Fruit fly (Drosophila melanogaster) whole organism, embryonic: ENCODE data around the gene pnt.
A peak's percentile ranks its signal among the peaks of the same experiment; 100 is the strongest.

Source experiments
- Atf-2 ChIP-seq: fragments of 200-800 bp; sonication (Bioruptor generic); optimal IDR thresholded peaks from 2 replicates; lab custom pipeline; 2016; ENCODE audit warnings: missing biosample characterization, missing genetic modification characterization
- CG10267 ChIP-seq: fragments of 200-800 bp; sonication (Bioruptor generic); optimal IDR thresholded peaks from 2 replicates; lab custom pipeline; 2018; ENCODE audit warnings: missing biosample characterization, mild to moderate bottlenecking, missing genetic modification characterization, moderate library complexity
- CG11696 ChIP-seq: fragments of 200-800 bp; sonication (Bioruptor generic); IDR thresholded peaks from 2 replicates; pipeline ENCODE4 v1.3.6; 2022; ENCODE audit warnings: missing biosample characterization, missing genetic modification characterization
- CG12071 ChIP-seq: fragments of 200-800 bp; sonication (Bioruptor generic); optimal IDR thresholded peaks from 3 replicates; lab custom pipeline; 2018; ENCODE audit warnings: missing biosample characterization, mild to moderate bottlenecking, missing genetic modification characterization
- CG14014 ChIP-seq: fragments of 200-800 bp; sonication (Bioruptor generic); IDR thresholded peaks from 2 replicates; pipeline ENCODE4 v1.3.6; 2022; ENCODE audit warnings: missing biosample characterization, missing genetic modification characterization
- CG14667 ChIP-seq: fragments of 200-800 bp; sonication (Bioruptor generic); IDR thresholded peaks from 2 replicates; pipeline ENCODE4 v1.3.6; 2022; ENCODE audit warnings: missing biosample characterization, missing genetic modification characterization
- CG15073 ChIP-seq: fragments of 200-800 bp; sonication (Bioruptor generic); optimal IDR thresholded peaks from 2 replicates; lab custom pipeline; 2016; ENCODE audit warnings: missing biosample characterization, missing genetic modification characterization
- CG15269 ChIP-seq: fragments of 200-800 bp; sonication (Bioruptor generic); optimal IDR thresholded peaks from 2 replicates; lab custom pipeline; 2018; ENCODE audit warnings: missing biosample characterization, mild to moderate bottlenecking, missing genetic modification characterization, moderate library complexity
- CG16779 ChIP-seq: fragments of 200-800 bp; sonication (Bioruptor generic); IDR thresholded peaks from 2 replicates; pipeline ENCODE4 v1.3.6; 2022; ENCODE audit warnings: missing biosample characterization, missing genetic modification characterization
- CG17328 ChIP-seq: fragments of 200-800 bp; sonication (Bioruptor generic); IDR thresholded peaks from 2 replicates; pipeline ENCODE4 v1.3.6; 2022; ENCODE audit warnings: missing biosample characterization, missing genetic modification characterization
- CG17612 ChIP-seq: fragments of 200-800 bp; sonication (Bioruptor generic); IDR thresholded peaks from 2 replicates; pipeline ENCODE4 v1.3.6; 2022; ENCODE audit warnings: missing biosample characterization, missing genetic modification characterization
- CG1792 ChIP-seq: fragments of 200-800 bp; sonication (Bioruptor generic); optimal IDR thresholded peaks from 2 replicates; lab custom pipeline; 2016; ENCODE audit warnings: missing biosample characterization, missing genetic modification characterization
- CG30020 ChIP-seq: fragments of 200-800 bp; optimal IDR thresholded peaks from 2 replicates; lab custom pipeline; 2019; ENCODE audit warnings: missing biosample characterization, mild to moderate bottlenecking, missing genetic modification characterization, moderate library complexity
- CG3065 ChIP-seq: fragments of 200-800 bp; sonication (Bioruptor generic); optimal IDR thresholded peaks from 2 replicates; lab custom pipeline; 2016; ENCODE audit warnings: missing biosample characterization, missing genetic modification characterization
- CG3163 ChIP-seq: fragments of 200-800 bp; sonication (Bioruptor generic); optimal IDR thresholded peaks from 3 replicates; lab custom pipeline; 2016; ENCODE audit warnings: missing biosample characterization, missing genetic modification characterization
- CG5953 ChIP-seq: fragments of 200-800 bp; sonication (Bioruptor generic); IDR thresholded peaks from 2 replicates; pipeline ENCODE4 v1.3.6; 2022; ENCODE audit warnings: missing biosample characterization, missing genetic modification characterization
- CG6175 ChIP-seq: fragments of 200-800 bp; sonication (Bioruptor generic); IDR thresholded peaks from 3 replicates; pipeline ENCODE4 v1.3.6; 2022; ENCODE audit warnings: missing biosample characterization, missing genetic modification characterization
- CG6791 ChIP-seq: fragments of 200-800 bp; sonication (Bioruptor generic); IDR thresholded peaks from 3 replicates; pipeline ENCODE4 v1.3.6; 2022; ENCODE audit warnings: missing biosample characterization, missing genetic modification characterization; ENCODE audit not compliant: partially characterized antibody
- CG7372 ChIP-seq: fragments of 200-800 bp; sonication (Bioruptor generic); IDR thresholded peaks from 2 replicates; pipeline ENCODE4 v1.3.6; 2022; ENCODE audit warnings: missing biosample characterization, missing genetic modification characterization
- CG7745 ChIP-seq: fragments of 200-800 bp; sonication (Bioruptor generic); optimal IDR thresholded peaks from 2 replicates; lab custom pipeline; 2018; ENCODE audit warnings: missing biosample characterization, mild to moderate bottlenecking, missing genetic modification characterization, moderate library complexity
- Chrac-16 ChIP-seq: fragments of 200-800 bp; sonication (Bioruptor generic); optimal IDR thresholded peaks from 3 replicates; lab custom pipeline; 2016; ENCODE audit warnings: missing biosample characterization, missing genetic modification characterization
- Dbx ChIP-seq: fragments of 200-800 bp; sonication (Bioruptor generic); IDR thresholded peaks from 3 replicates; pipeline ENCODE4 v1.3.6; 2022; ENCODE audit warnings: missing biosample characterization, missing genetic modification characterization
- Dip3 ChIP-seq: fragments of 200-800 bp; sonication (Bioruptor generic); optimal IDR thresholded peaks from 3 replicates; lab custom pipeline; 2016; ENCODE audit warnings: missing biosample characterization, missing genetic modification characterization
- Dll ChIP-seq: fragments of 200-800 bp; sonication (Bioruptor generic); IDR thresholded peaks from 4 replicates; pipeline ENCODE4 v1.3.6; 2022; ENCODE audit warnings: missing biosample characterization, missing genetic modification characterization; ENCODE audit not compliant: partially characterized antibody
- Dref ChIP-seq: fragments of 200-800 bp; sonication (Bioruptor generic); IDR thresholded peaks from 2 replicates; pipeline ENCODE4 v1.3.6; 2022; ENCODE audit warnings: missing biosample characterization, missing genetic modification characterization
- H2.0 ChIP-seq: fragments of 200-800 bp; sonication (Bioruptor generic); IDR thresholded peaks from 2 replicates; pipeline ENCODE4 v1.3.6; 2022; ENCODE audit warnings: missing biosample characterization, missing genetic modification characterization
- Med ChIP-seq: fragments of 200-800 bp; sonication (Bioruptor generic); peaks from one replicate; lab custom pipeline; 2016; ENCODE audit warnings: missing biosample characterization, missing genetic modification characterization, mild to moderate bottlenecking, inconsistent platforms, moderate library complexity
- Nf-YA ChIP-seq: fragments of 200-800 bp; sonication (Bioruptor generic); IDR thresholded peaks from 2 replicates; pipeline ENCODE4 v1.3.6; 2022; ENCODE audit warnings: missing biosample characterization, missing genetic modification characterization
- Ptx1 ChIP-seq: fragments of 200-800 bp; sonication (Bioruptor generic); IDR thresholded peaks from 2 replicates; pipeline ENCODE4 v1.3.6; 2022; ENCODE audit warnings: missing biosample characterization, missing genetic modification characterization
- Sox100B ChIP-seq: fragments of 200-800 bp; sonication (Bioruptor generic); optimal IDR thresholded peaks from 3 replicates; lab custom pipeline; 2018; ENCODE audit warnings: missing biosample characterization, mild to moderate bottlenecking, missing genetic modification characterization
- Tbp ChIP-seq: fragments of >200 bp; optimal IDR thresholded peaks from 2 replicates; lab custom pipeline; 2018; ENCODE audit warnings: missing biosample characterization, missing genetic modification characterization
- Xbp1 ChIP-seq: fragments of 200-800 bp; sonication (Bioruptor generic); optimal IDR thresholded peaks from 3 replicates; lab custom pipeline; 2016; ENCODE audit warnings: missing biosample characterization, mild to moderate bottlenecking, missing genetic modification characterization
- ap ChIP-seq: fragments of 200-800 bp; sonication (Bioruptor generic); IDR thresholded peaks from 2 replicates; pipeline ENCODE4 v1.3.6; 2022; ENCODE audit warnings: missing biosample characterization, missing genetic modification characterization
- bab2 ChIP-seq: fragments of 200-800 bp; sonication (Bioruptor generic); optimal IDR thresholded peaks from 2 replicates; lab custom pipeline; 2016; ENCODE audit warnings: missing biosample characterization, missing genetic modification characterization
- br ChIP-seq: fragments of >200 bp; optimal IDR thresholded peaks from 2 replicates; lab custom pipeline; 2017
- chif ChIP-seq, 2 experiments: fragments of 200-800 bp; sonication (Bioruptor generic); optimal IDR thresholded peaks; 3 replicates each; lab custom pipeline; 2016; ENCODE audit warnings: missing biosample characterization in 2 of 2, missing genetic modification characterization in 2 of 2
- chm ChIP-seq: fragments of 200-800 bp; sonication (Bioruptor generic); IDR thresholded peaks from 2 replicates; pipeline ENCODE4 v1.3.6; 2022; ENCODE audit warnings: missing biosample characterization, missing genetic modification characterization
- corto ChIP-seq: fragments of 200-800 bp; sonication (Bioruptor generic); optimal IDR thresholded peaks from 2 replicates; lab custom pipeline; 2016; ENCODE audit warnings: missing biosample characterization, mild to moderate bottlenecking, missing genetic modification characterization, moderate library complexity
- en ChIP-seq: fragments of 200-800 bp; sonication (Bioruptor generic); optimal IDR thresholded peaks from 2 replicates; lab custom pipeline; 2016; ENCODE audit warnings: missing biosample characterization, missing genetic modification characterization
- eve ChIP-seq, 2 experiments: fragments of >200 bp; optimal IDR thresholded peaks; 2 replicates each; lab custom pipeline; 2017; ENCODE audit warnings: missing biosample characterization in 2 of 2, missing genetic modification characterization in 2 of 2
- fd102C ChIP-seq: fragments of 200-800 bp; sonication (Bioruptor generic); optimal IDR thresholded peaks from 2 replicates; lab custom pipeline; 2018; ENCODE audit warnings: missing biosample characterization, mild to moderate bottlenecking, missing genetic modification characterization, moderate library complexity
- fd64A ChIP-seq: fragments of 200-800 bp; sonication (Bioruptor generic); optimal IDR thresholded peaks from 3 replicates; lab custom pipeline; 2018; ENCODE audit warnings: missing biosample characterization, mild to moderate bottlenecking, missing genetic modification characterization
- h ChIP-seq: fragments of >200 bp; optimal IDR thresholded peaks from 2 replicates; lab custom pipeline; 2017
- insv ChIP-seq, 2 experiments: fragments of 200-800 bp; sonication (Bioruptor generic); optimal IDR thresholded peaks; 3 replicates each; lab custom pipeline; 2016 to 2018; ENCODE audit warnings: missing biosample characterization in 2 of 2, missing genetic modification characterization in 2 of 2
- kay ChIP-seq: fragments of 200-800 bp; sonication (Bioruptor generic); optimal IDR thresholded peaks from 2 replicates; lab custom pipeline; 2016; ENCODE audit warnings: missing biosample characterization, missing genetic modification characterization
- lola ChIP-seq, 3 experiments: fragments of >200 bp in 2 of 3; fragments of 200-800 bp in 1 of 3; sonication (Bioruptor generic) in 1 of 3; optimal IDR thresholded peaks; 2 replicates each; lab custom pipeline; 2017 to 2019; ENCODE audit warnings: missing biosample characterization in 3 of 3, missing genetic modification characterization in 3 of 3, mild to moderate bottlenecking in 1 of 3, moderate library complexity in 1 of 3
- odd ChIP-seq: fragments of 200-800 bp; sonication (Bioruptor generic); optimal IDR thresholded peaks from 2 replicates; lab custom pipeline; 2017; ENCODE audit warnings: missing biosample characterization, mild to moderate bottlenecking, missing genetic modification characterization
- ro ChIP-seq: fragments of 200-800 bp; sonication (Bioruptor generic); IDR thresholded peaks from 2 replicates; pipeline ENCODE4 v1.3.6; 2022; ENCODE audit warnings: missing biosample characterization, missing genetic modification characterization
- sc ChIP-seq, 3 experiments: fragments of >200 bp in 2 of 3; fragments of 200-800 bp in 1 of 3; sonication (Bioruptor generic) in 1 of 3; optimal IDR thresholded peaks; 2 replicates in 2 of 3; 3 replicates in 1 of 3; lab custom pipeline; 2017; ENCODE audit warnings: mild to moderate bottlenecking in 1 of 3, missing biosample characterization in 1 of 3, missing genetic modification characterization in 1 of 3, missing genetic modification reagents in 1 of 3
- scrt ChIP-seq: fragments of 200-800 bp; sonication (Bioruptor generic); optimal IDR thresholded peaks from 2 replicates; lab custom pipeline; 2018; ENCODE audit warnings: missing biosample characterization, mild to moderate bottlenecking, missing genetic modification characterization, moderate library complexity
- ssp ChIP-seq: fragments of 200-800 bp; sonication (Bioruptor generic); IDR thresholded peaks from 2 replicates; pipeline ENCODE4 v1.3.6; 2022; ENCODE audit warnings: missing biosample characterization, missing genetic modification characterization
- vnd ChIP-seq: fragments of 200-800 bp; sonication (Bioruptor generic); IDR thresholded peaks from 3 replicates; pipeline ENCODE4 v1.3.6; 2022; ENCODE audit warnings: missing biosample characterization, missing genetic modification characterization; ENCODE audit not compliant: partially characterized antibody

The pnt gene

dm6 chr3R:23334866-23335265 is 11.1 kb downstream of the pnt start (continued):
- TF ChIP-seq CG17328 (GFP tag; lab: Robert Waterston, UW) = no peak
- TF ChIP-seq corto (GFP tag; lab: Kevin White, UChicago) = no peak
- no peak for TF ChIP-seq vnd (GFP tag; lab: Robert Waterston, UW)
- no peak for TF ChIP-seq Atf-2 (GFP tag; lab: Kevin White, UChicago)
- peak; percentile 41 for TF ChIP-seq CG15269
- no peak for TF ChIP-seq CG11696 (GFP tag; lab: Robert Waterston, UW)
- no peak for TF ChIP-seq CG6791 (GFP tag; lab: Robert Waterston, UW)
- no peak for TF ChIP-seq CG14667 (GFP tag; lab: Robert Waterston, UW)
- TF ChIP-seq sc (optimal IDR thresholded peaks at IDR 0.05; lab: Kevin White, UChicago) = no peak
- TF ChIP-seq sc (GFP tag; optimal IDR thresholded peaks at IDR 0.05; lab: Kevin White, UChicago) = no peak
- no peak for TF ChIP-seq fd64A (GFP tag; lab: Kevin White, UChicago)
- no peak for TF ChIP-seq CG1792 (GFP tag; lab: Kevin White, UChicago)
- TF ChIP-seq en (GFP tag; lab: Kevin White, UChicago) = no peak
- no peak for TF ChIP-seq Nf-YA (GFP tag; lab: Robert Waterston, UW)
- TF ChIP-seq CG3163 = no peak
- TF ChIP-seq lola (GFP tag; optimal IDR thresholded peaks at IDR 0.05; lab: Kevin White, UChicago) = no peak
- TF ChIP-seq Med (GFP tag; lab: Kevin White, UChicago) = peak; percentile 78
- TF ChIP-seq Xbp1 (GFP tag; lab: Kevin White, UChicago) = peak; percentile 35
- TF ChIP-seq kay (GFP tag; lab: Kevin White, UChicago) = peak; percentile 5
- no peak for TF ChIP-seq CG10267
- no peak for TF ChIP-seq CG15073 (GFP tag; lab: Kevin White, UChicago)
- TF ChIP-seq CG7745 (tag; lab: Kevin White, UChicago) = no peak
- no peak for TF ChIP-seq CG3065
- peak in 1 of 2 experiments; percentile 55 for TF ChIP-seq eve (GFP tag; optimal IDR thresholded peaks at IDR 0.05; lab: Kevin White, UChicago)
- TF ChIP-seq Tbp (GFP tag; lab: Kevin White, UChicago) = no peak
- TF ChIP-seq Sox100B (GFP tag; lab: Kevin White, UChicago) = peak; percentile 4
- 0 out of 2 replicates have a peak, but pooled peaks have one; percentile 22 for TF ChIP-seq ssp (GFP tag; lab: Robert Waterston, UW)
- TF ChIP-seq CG17612 (GFP tag; lab: Robert Waterston, UW) = 0 out of 2 replicates have a peak, but pooled peaks have one; percentile 29
- peak; percentile 30 for TF ChIP-seq Dip3 (GFP tag; lab: Kevin White, UChicago)
- TF ChIP-seq CG12071 (GFP tag; lab: Kevin White, UChicago) = no peak
- TF ChIP-seq Dref (GFP tag; lab: Robert Waterston, UW) = no peak
- TF ChIP-seq CG7372 (GFP tag; lab: Robert Waterston, UW) = peak; percentile 42; the same call in 1 of the 2 replicates
- TF ChIP-seq scrt = peak; percentile 14
- TF ChIP-seq ap (GFP tag; lab: Robert Waterston, UW) = 0 out of 2 replicates have a peak, but pooled peaks have one; percentile 25
- TF ChIP-seq H2.0 (GFP tag; lab: Robert Waterston, UW) = no peak; the same call in 1 of the 2 replicates
- peak; percentile 38 for TF ChIP-seq bab2 (GFP tag; lab: Kevin White, UChicago)
- no peak for TF ChIP-seq br (lab: Kevin White, UChicago)
- peak; percentile 47 for TF ChIP-seq CG14014 (GFP tag; lab: Robert Waterston, UW)
- TF ChIP-seq chm (GFP tag; lab: Robert Waterston, UW) = no peak
- no peak for TF ChIP-seq h (lab: Kevin White, UChicago)
- no peak for TF ChIP-seq CG30020 (tag; lab: Kevin White, UChicago)
- TF ChIP-seq fd102C (GFP tag; lab: Kevin White, UChicago) = no peak
- no peak for TF ChIP-seq ro (GFP tag; lab: Robert Waterston, UW)
- no peak for TF ChIP-seq Chrac-16 (GFP tag; lab: Kevin White, UChicago)
- TF ChIP-seq Dbx (GFP tag; lab: Robert Waterston, UW) = peak; percentile 53; the same call in 1 of the 3 replicates
- TF ChIP-seq Dll = no peak
- no peak for TF ChIP-seq odd (GFP tag; lab: Kevin White, UChicago)
- no peak for TF ChIP-seq insv (GFP tag; optimal IDR thresholded peaks at IDR 0.05; lab: Kevin White, UChicago)
- TF ChIP-seq CG16779 (GFP tag; lab: Robert Waterston, UW) = 0 out of 2 replicates have a peak, but pooled peaks have one; percentile 12
- peak; percentile 48 for TF ChIP-seq Ptx1 (GFP tag; lab: Robert Waterston, UW)
- TF ChIP-seq CG5953 (GFP tag; lab: Robert Waterston, UW) = peak; percentile 52; the same call in 1 of the 2 replicates
- TF ChIP-seq chif (GFP tag; optimal IDR thresholded peaks at IDR 0.05; lab: Kevin White, UChicago) = peak in 1 of 2 experiments; percentile 14
- no peak for TF ChIP-seq CG6175 (GFP tag; lab: Robert Waterston, UW)
